Worm (Caenorhabditis elegans) whole organism, L1 larva: ENCODE measurements around the gene Y45F10B.13.

ENCODE experiments used
- hlh-17 ChIP-seq: fragments of 200-800 bp; sonication (Bioruptor generic); optimal IDR thresholded peaks from 2 replicates; lab custom pipeline; 2018; ENCODE audit warnings: missing genetic modification characterization, mild to moderate bottlenecking, missing compliant biosample characterization, moderate library complexity, borderline replicate concordance
- nhr-77 ChIP-seq: fragments of 150-350 bp; optimal IDR thresholded peaks from 2 replicates; lab custom pipeline; 2014; ENCODE audit warnings: missing biosample characterization, missing genetic modification characterization

DNA sequence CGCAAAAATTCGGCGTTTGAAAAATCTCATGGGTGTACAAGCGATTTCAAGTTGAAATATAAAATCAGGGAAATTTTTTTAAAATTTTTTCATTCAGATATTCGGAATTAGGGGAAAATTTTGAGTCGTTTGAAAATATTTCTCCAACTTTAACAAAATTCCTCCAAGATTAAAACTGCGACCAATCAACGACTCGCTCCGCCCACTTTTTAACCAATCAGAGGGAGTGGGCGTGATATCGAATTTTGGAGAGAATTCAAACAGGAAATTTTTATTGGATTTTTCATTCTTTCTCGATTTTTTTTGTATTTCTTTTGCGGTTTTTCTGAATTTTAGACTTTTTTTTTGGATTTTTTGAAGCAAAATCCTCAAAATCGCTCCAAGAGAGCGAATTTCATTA is 36.3 kb downstream of the Y45F10B.13 start:
- TF ChIP-seq hlh-17 (GFP tag; lab: Kevin White, UChicago) (no peak), nhr-77 (tag; lab: Kevin White, UChicago) (no peak)
